Worm (Caenorhabditis elegans): ENCODE results near the gene clec-231.

ce11 chrV:15305502-15305901 is 45.0 kb downstream of the clec-231 start, which contains the start of gene T26H8.5:
- no peak for TF ChIP-seq F37D6.2 (tag; optimal IDR thresholded peaks at IDR 0.05)
- no peak for TF ChIP-seq spr-1 (tag; optimal IDR thresholded peaks at IDR 0.05)

All from whole organism, L4 larva.